Fruit fly (Drosophila melanogaster) whole organism, embryonic: Measurements from ENCODE around the gene Cdc14.

ENCODE experiments used
- B-H1 ChIP-seq: fragments of 200-800 bp; sonication (Bioruptor generic); IDR thresholded peaks from 3 replicates; pipeline ENCODE4 v1.3.6; 2022; ENCODE audit warnings: missing biosample characterization, missing genetic modification characterization
- Bdp1 ChIP-seq: fragments of 200-800 bp; sonication (Bioruptor generic); optimal IDR thresholded peaks from 3 replicates; lab custom pipeline; 2016; ENCODE audit warnings: missing biosample characterization, missing genetic modification characterization
- CG10431 ChIP-seq: fragments of 200-800 bp; sonication (Bioruptor generic); optimal IDR thresholded peaks from 3 replicates; lab custom pipeline; 2018; ENCODE audit warnings: missing biosample characterization, mild to moderate bottlenecking, missing genetic modification characterization
- CG11247 ChIP-seq: fragments of 200-800 bp; sonication (Bioruptor generic); IDR thresholded peaks from 2 replicates; pipeline ENCODE4 v1.3.6; 2022; ENCODE audit warnings: missing biosample characterization, missing genetic modification characterization
- CG12219 ChIP-seq: fragments of 200-800 bp; sonication (Bioruptor generic); optimal IDR thresholded peaks from 3 replicates; lab custom pipeline; 2018; ENCODE audit warnings: missing biosample characterization, mild to moderate bottlenecking, missing genetic modification characterization
- CG15269 ChIP-seq: fragments of 200-800 bp; sonication (Bioruptor generic); optimal IDR thresholded peaks from 2 replicates; lab custom pipeline; 2018; ENCODE audit warnings: missing biosample characterization, mild to moderate bottlenecking, missing genetic modification characterization, moderate library complexity
- CG17186 ChIP-seq: fragments of 200-800 bp; sonication (Bioruptor generic); optimal IDR thresholded peaks from 3 replicates; lab custom pipeline; 2017; ENCODE audit warnings: missing biosample characterization, missing genetic modification reagents, missing genetic modification characterization
- CG1832 ChIP-seq: fragments of 200-800 bp; sonication (Bioruptor generic); optimal IDR thresholded peaks from 2 replicates; lab custom pipeline; 2017; ENCODE audit warnings: missing biosample characterization, mild to moderate bottlenecking, missing genetic modification characterization, inconsistent platforms
- CG2875 ChIP-seq: fragments of 200-800 bp; sonication (Bioruptor generic); optimal IDR thresholded peaks from 2 replicates; lab custom pipeline; 2017; ENCODE audit warnings: missing biosample characterization, mild to moderate bottlenecking, missing genetic modification characterization, missing genetic modification reagents
- CG31224 ChIP-seq: fragments of 200-800 bp; sonication (Bioruptor generic); IDR thresholded peaks from 2 replicates; pipeline ENCODE4 v1.3.6; 2022; ENCODE audit warnings: missing biosample characterization, missing genetic modification characterization
- CG3163 ChIP-seq: fragments of 200-800 bp; sonication (Bioruptor generic); optimal IDR thresholded peaks from 3 replicates; lab custom pipeline; 2016; ENCODE audit warnings: missing biosample characterization, missing genetic modification characterization
- CG4424 ChIP-seq: fragments of 200-800 bp; sonication (Bioruptor generic); optimal IDR thresholded peaks from 3 replicates; lab custom pipeline; 2016; ENCODE audit warnings: missing biosample characterization, missing genetic modification characterization
- CG7357 ChIP-seq: fragments of 200-800 bp; sonication (Bioruptor generic); IDR thresholded peaks from 3 replicates; pipeline ENCODE4 v1.3.6; 2022; ENCODE audit warnings: missing biosample characterization, missing genetic modification characterization
- CG7839 ChIP-seq: fragments of 200-800 bp; sonication (Bioruptor generic); optimal IDR thresholded peaks from 3 replicates; lab custom pipeline; 2018; ENCODE audit warnings: missing biosample characterization, mild to moderate bottlenecking, missing genetic modification characterization, moderate library complexity
- CG8290 ChIP-seq, 3 experiments: fragments of 200-800 bp; sonication (Bioruptor generic); optimal IDR thresholded peaks; 2 replicates each; lab custom pipeline; 2016 to 2019; ENCODE audit warnings: missing biosample characterization in 3 of 3, missing genetic modification characterization in 3 of 3, mild to moderate bottlenecking in 2 of 3, moderate library complexity in 1 of 3
- CG8765 ChIP-seq: fragments of 200-800 bp; sonication (Bioruptor generic); IDR thresholded peaks from 2 replicates; pipeline ENCODE4 v1.3.6; 2022; ENCODE audit warnings: missing biosample characterization, missing genetic modification characterization
- CHES-1-like ChIP-seq: fragments of 200-800 bp; sonication (Bioruptor generic); optimal IDR thresholded peaks from 2 replicates; lab custom pipeline; 2016; ENCODE audit warnings: missing biosample characterization, missing genetic modification characterization
- Dfd ChIP-seq, 2 experiments: fragments of >200 bp; optimal IDR thresholded peaks; 2 replicates each; lab custom pipeline; 2017; ENCODE audit warnings: missing biosample characterization in 2 of 2, missing genetic modification characterization in 2 of 2
- Dip3 ChIP-seq: fragments of 200-800 bp; sonication (Bioruptor generic); optimal IDR thresholded peaks from 3 replicates; lab custom pipeline; 2016; ENCODE audit warnings: missing biosample characterization, missing genetic modification characterization
- Doc2 ChIP-seq: fragments of 200-800 bp; sonication (Bioruptor generic); IDR thresholded peaks from 2 replicates; pipeline ENCODE4 v1.3.6; 2022; ENCODE audit warnings: missing biosample characterization, missing genetic modification characterization
- Dp ChIP-seq: fragments of 200-800 bp; sonication (Bioruptor generic); optimal IDR thresholded peaks from 2 replicates; lab custom pipeline; 2018; ENCODE audit warnings: missing biosample characterization, mild to moderate bottlenecking, missing genetic modification characterization, moderate library complexity
- ERR ChIP-seq: fragments of 200-800 bp; sonication (Bioruptor generic); optimal IDR thresholded peaks from 2 replicates; lab custom pipeline; 2016; ENCODE audit warnings: missing biosample characterization, missing genetic modification characterization
- Elba2 ChIP-seq: fragments of 200-800 bp; sonication (Bioruptor generic); optimal IDR thresholded peaks from 3 replicates; lab custom pipeline; 2016; ENCODE audit warnings: missing biosample characterization, missing genetic modification characterization
- HLH54F ChIP-seq: fragments of 200-800 bp; sonication (Bioruptor generic); optimal IDR thresholded peaks from 3 replicates; lab custom pipeline; 2016; ENCODE audit warnings: missing biosample characterization, missing genetic modification characterization
- Hmx ChIP-seq: fragments of 200-800 bp; sonication (Bioruptor generic); optimal IDR thresholded peaks from 2 replicates; lab custom pipeline; 2016; ENCODE audit warnings: missing biosample characterization, missing genetic modification characterization
- MBD-R2 ChIP-seq: fragments of 200-800 bp; sonication (Bioruptor generic); IDR thresholded peaks from 2 replicates; pipeline ENCODE4 v1.3.6; 2022; ENCODE audit warnings: missing biosample characterization, missing genetic modification characterization
- Mad ChIP-seq: fragments of 200-800 bp; sonication (Bioruptor generic); optimal IDR thresholded peaks from 2 replicates; lab custom pipeline; 2016; ENCODE audit warnings: missing biosample characterization, missing genetic modification characterization
- Max ChIP-seq: fragments of 200-800 bp; sonication (Bioruptor generic); optimal IDR thresholded peaks from 2 replicates; lab custom pipeline; 2016; ENCODE audit warnings: missing biosample characterization, mild to moderate bottlenecking, missing genetic modification characterization
- Med ChIP-seq: fragments of 200-800 bp; sonication (Bioruptor generic); peaks from one replicate; lab custom pipeline; 2016; ENCODE audit warnings: missing biosample characterization, missing genetic modification characterization, mild to moderate bottlenecking, inconsistent platforms, moderate library complexity
- NC2β ChIP-seq: fragments of 200-800 bp; sonication (Bioruptor generic); optimal IDR thresholded peaks from 2 replicates; lab custom pipeline; 2016; ENCODE audit warnings: missing biosample characterization, missing genetic modification characterization
- Nf-YA ChIP-seq: fragments of 200-800 bp; sonication (Bioruptor generic); IDR thresholded peaks from 2 replicates; pipeline ENCODE4 v1.3.6; 2022; ENCODE audit warnings: missing biosample characterization, missing genetic modification characterization
- Ravus ChIP-seq: fragments of 200-800 bp; sonication (Bioruptor generic); IDR thresholded peaks from 2 replicates; pipeline ENCODE4 v1.3.6; 2022; ENCODE audit warnings: missing biosample characterization, missing genetic modification characterization
- ac ChIP-seq: fragments of 200-800 bp; sonication (Bioruptor generic); optimal IDR thresholded peaks from 3 replicates; lab custom pipeline; 2017; ENCODE audit warnings: missing biosample characterization, mild to moderate bottlenecking, missing genetic modification characterization
- al ChIP-seq: fragments of 200-800 bp; sonication (Bioruptor generic); IDR thresholded peaks from 2 replicates; pipeline ENCODE4 v1.3.6; 2022; ENCODE audit warnings: missing biosample characterization, missing genetic modification characterization
- cwo ChIP-seq: fragments of 200-800 bp; sonication (Bioruptor generic); optimal IDR thresholded peaks from 3 replicates; lab custom pipeline; 2017; ENCODE audit warnings: missing biosample characterization, missing genetic modification characterization, mild to moderate bottlenecking, moderate library complexity, missing genetic modification reagents
- dysf ChIP-seq: fragments of 200-800 bp; sonication (Bioruptor generic); IDR thresholded peaks from 3 replicates; pipeline ENCODE4 v1.3.6; 2022; ENCODE audit warnings: missing biosample characterization, missing genetic modification characterization
- esg ChIP-seq: fragments of 200-800 bp; sonication (Bioruptor generic); conservative IDR thresholded peaks from 2 replicates; pipeline ENCODE4 v1.3.6; 2022; ENCODE audit warnings: missing biosample characterization, missing genetic modification characterization
- grau ChIP-seq: fragments of 200-800 bp; optimal IDR thresholded peaks from 3 replicates; lab custom pipeline; 2019; ENCODE audit warnings: missing biosample characterization, mild to moderate bottlenecking, missing genetic modification characterization, moderate library complexity
- h ChIP-seq: fragments of >200 bp; optimal IDR thresholded peaks from 2 replicates; lab custom pipeline; 2017
- insv ChIP-seq, 2 experiments: fragments of 200-800 bp; sonication (Bioruptor generic); optimal IDR thresholded peaks; 3 replicates each; lab custom pipeline; 2016 to 2018; ENCODE audit warnings: missing biosample characterization in 2 of 2, missing genetic modification characterization in 2 of 2
- inv ChIP-seq: fragments of 200-800 bp; sonication (Bioruptor generic); IDR thresholded peaks from 2 replicates; pipeline ENCODE4 v1.3.6; 2022; ENCODE audit warnings: missing biosample characterization, missing genetic modification characterization; ENCODE audit not compliant: partially characterized antibody
- jigr1 ChIP-seq: fragments of 200-800 bp; sonication (Bioruptor generic); IDR thresholded peaks from 3 replicates; pipeline ENCODE4 v1.3.6; 2022; ENCODE audit warnings: missing biosample characterization, missing genetic modification characterization
- klu ChIP-seq: fragments of 200-800 bp; sonication (Bioruptor generic); IDR thresholded peaks from 2 replicates; pipeline ENCODE4 v1.3.6; 2022; ENCODE audit warnings: missing biosample characterization, missing genetic modification characterization
- pros ChIP-seq: fragments of 200-800 bp; sonication (Bioruptor generic); optimal IDR thresholded peaks from 3 replicates; lab custom pipeline; 2019; ENCODE audit warnings: missing biosample characterization, mild to moderate bottlenecking, missing genetic modification characterization, moderate library complexity
- repo ChIP-seq: fragments of 200-800 bp; sonication (Bioruptor generic); optimal IDR thresholded peaks from 2 replicates; lab custom pipeline; 2016; ENCODE audit warnings: missing biosample characterization, missing genetic modification characterization
- run ChIP-seq: fragments of 200-800 bp; sonication (Bioruptor generic); optimal IDR thresholded peaks from 3 replicates; lab custom pipeline; 2018; ENCODE audit warnings: missing biosample characterization, mild to moderate bottlenecking, missing genetic modification characterization
- shn ChIP-seq: fragments of 200-800 bp; sonication (Bioruptor generic); optimal IDR thresholded peaks from 3 replicates; lab custom pipeline; 2016; ENCODE audit warnings: missing biosample characterization, missing genetic modification characterization
- sim ChIP-seq: fragments of 200-800 bp; sonication (Bioruptor generic); IDR thresholded peaks from 2 replicates; pipeline ENCODE4 v1.3.6; 2022; ENCODE audit warnings: missing biosample characterization, missing genetic modification characterization
- slp2 ChIP-seq: fragments of 200-800 bp; sonication (Bioruptor generic); optimal IDR thresholded peaks from 2 replicates; lab custom pipeline; 2016; ENCODE audit warnings: missing biosample characterization, missing genetic modification characterization
- sug ChIP-seq: fragments of 200-800 bp; optimal IDR thresholded peaks from 2 replicates; lab custom pipeline; 2019; ENCODE audit warnings: missing biosample characterization, mild to moderate bottlenecking, missing genetic modification characterization, moderate library complexity

Gene Cdc14

DNA sequence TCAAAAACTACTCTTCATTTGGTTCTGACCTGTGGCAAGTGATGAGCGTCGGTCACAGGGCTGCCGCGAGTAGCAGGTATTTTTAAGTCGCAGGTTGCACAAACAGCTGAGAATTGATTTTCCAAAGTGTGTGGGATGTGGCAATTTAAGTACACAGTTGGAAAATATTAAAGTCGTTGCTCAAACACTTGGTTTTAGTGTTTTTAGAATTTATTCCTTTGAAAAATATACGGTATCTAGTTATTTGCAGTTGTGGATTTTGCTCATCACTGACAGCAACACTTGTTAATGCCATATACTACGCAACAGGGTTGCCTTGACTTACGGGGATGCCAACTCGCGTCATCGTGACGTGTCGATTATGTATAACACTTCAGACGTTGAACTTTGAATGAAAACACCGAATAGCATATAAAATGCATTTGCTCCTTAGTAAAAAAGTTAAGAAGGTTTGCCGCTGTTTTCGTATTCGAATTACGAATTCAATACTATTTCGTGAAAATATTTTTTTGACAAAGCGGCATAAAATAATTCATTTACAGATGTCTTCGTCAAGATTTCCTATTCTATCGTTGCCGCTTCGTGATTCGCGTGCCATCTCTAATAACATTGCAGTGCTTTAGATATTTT, 10.6 kb downstream of the Cdc14 start, which contains the start of the genes Herp and r2d2 (continued):
- TF ChIP-seq Dp (GFP tag; lab: Kevin White, UChicago) (peak; percentile 12), CG1832 (GFP tag; lab: Kevin White, UChicago) (no peak), Dip3 (peak; percentile 93), repo (GFP tag; lab: Kevin White, UChicago) (peak; percentile 90), al (GFP tag; lab: Robert Waterston, UW) (peak; percentile 88), dysf (GFP tag; lab: Robert Waterston, UW) (peak; percentile 94), CG7839 (tag; lab: Kevin White, UChicago) (peak; percentile 91), h (lab: Kevin White, UChicago) (no peak), CG8765 (peak; percentile 83), grau (tag; lab: Kevin White, UChicago) (peak; percentile 91), slp2 (GFP tag; lab: Kevin White, UChicago) (peak; percentile 94), sim (no peak), esg (peak; percentile 90), Nf-YA (GFP tag; lab: Robert Waterston, UW) (peak; percentile 63), inv (GFP tag; lab: Robert Waterston, UW) (peak; percentile 73), Bdp1 (GFP tag; lab: Kevin White, UChicago) (peak; percentile 68), CG3163 (GFP tag; lab: Kevin White, UChicago) (peak; percentile 82), Elba2 (GFP tag; lab: Kevin White, UChicago) (peak; percentile 34), CHES-1-like (peak; percentile 96), CG17186 (GFP tag; lab: Kevin White, UChicago) (peak; percentile 82), CG12219 (GFP tag; lab: Kevin White, UChicago) (peak; percentile 83), Ravus (GFP tag; lab: Robert Waterston, UW) (peak; percentile 63), cwo (GFP tag; lab: Kevin White, UChicago) (peak; percentile 79), sug (tag; lab: Kevin White, UChicago) (peak; percentile 95), Max (GFP tag; lab: Kevin White, UChicago) (peak; percentile 92), CG8290 (GFP tag; optimal IDR thresholded peaks at IDR 0.05; lab: Kevin White, UChicago) (peak; percentile 82), CG8290 (tag; optimal IDR thresholded peaks at IDR 0.05; lab: Kevin White, UChicago) (peak; percentile 45 to 90), jigr1 (GFP tag; lab: Robert Waterston, UW) (peak; percentile 80; the same call in 2 of the 3 replicates), Doc2 (GFP tag; lab: Robert Waterston, UW) (no peak; the same call in none of the 2 replicates), ERR (GFP tag; lab: Kevin White, UChicago) (peak; percentile 82), CG7357 (GFP tag; lab: Robert Waterston, UW) (peak; percentile 80), ac (peak; percentile 72), pros (peak; percentile 34), CG10431 (GFP tag; lab: Kevin White, UChicago) (peak; percentile 52), NC2β (peak; percentile 90), insv (GFP tag; optimal IDR thresholded peaks at IDR 0.05; lab: Kevin White, UChicago) (peak in 1 of 2 experiments; percentile 69), run (tag; lab: Kevin White, UChicago) (peak; percentile 64), Dfd (GFP tag; optimal IDR thresholded peaks at IDR 0.05; lab: Kevin White, UChicago) (no peak), Med (GFP tag; lab: Kevin White, UChicago) (peak; percentile 99), B-H1 (GFP tag; lab: Robert Waterston, UW) (peak; percentile 60; the same call in 1 of the 3 replicates), CG11247 (GFP tag; lab: Robert Waterston, UW) (peak; percentile 86), CG31224 (GFP tag; lab: Robert Waterston, UW) (peak; percentile 81), Hmx (GFP tag; lab: Kevin White, UChicago) (peak; percentile 83), HLH54F (GFP tag; lab: Kevin White, UChicago) (peak; percentile 95), Mad (GFP tag; lab: Kevin White, UChicago) (peak; percentile 86), MBD-R2 (GFP tag; lab: Robert Waterston, UW) (peak; percentile 54; the same call in 1 of the 2 replicates), klu (GFP tag; lab: Robert Waterston, UW) (peak; percentile 84), shn (GFP tag; lab: Kevin White, UChicago) (peak; percentile 96), CG15269 (tag; lab: Kevin White, UChicago) (peak; percentile 90), CG2875 (peak; percentile 64), CG4424 (peak; percentile 93)
